Worm (Caenorhabditis elegans) whole organism, late embryonic: ENCODE data around the gene C02F4.4.

Experiments used
- pqm-1 ChIP-seq: sonication (generic microtip); optimal IDR thresholded peaks from 2 replicates; lab custom pipeline; 2016; ENCODE audit warnings: missing genetic modification characterization, missing compliant biosample characterization
- unc-55 ChIP-seq: sonication (generic microtip); optimal IDR thresholded peaks from 2 replicates; lab custom pipeline; 2017; ENCODE audit warnings: missing biosample characterization, missing genetic modification reagents, missing genetic modification characterization

DNA sequence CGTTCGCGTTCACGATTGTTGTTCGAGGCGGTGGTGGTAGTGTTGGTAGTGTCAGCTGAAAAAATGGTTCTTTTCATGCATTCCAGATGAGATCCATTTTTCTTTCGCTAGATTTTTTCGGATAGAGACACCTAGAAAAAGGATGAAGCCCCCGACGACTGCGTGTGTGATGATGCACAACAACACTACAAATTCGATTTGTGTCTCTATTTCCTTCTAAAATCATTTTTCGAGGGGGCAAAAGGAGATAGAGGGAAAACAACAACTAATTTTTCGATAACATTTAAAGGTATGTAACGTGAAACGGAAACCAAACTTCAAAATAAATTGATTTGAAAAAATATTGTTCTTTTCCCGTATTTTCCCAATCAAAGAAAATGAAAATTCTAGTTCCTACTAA is 14.5 kb downstream of the C02F4.4 start:
- TF ChIP-seq pqm-1 (tag; lab: Kevin White, UChicago): no peak
- TF ChIP-seq unc-55: no peak
